Worm (Caenorhabditis elegans) whole organism, midembryonic: ENCODE measurements around the gene fat-7.

Source experiments
- T22C8.4 ChIP-seq: fragments of 200-800 bp; sonication (Bioruptor generic); IDR thresholded peaks from 2 replicates; pipeline ENCODE4 v1.3.6; 2022; ENCODE audit warnings: missing genetic modification characterization, missing compliant biosample characterization
- tab-1 ChIP-seq: fragments of 200-800 bp; sonication (Bioruptor generic); IDR thresholded peaks from 2 replicates; pipeline ENCODE4 v1.3.6; 2022; ENCODE audit warnings: missing genetic modification characterization, missing compliant biosample characterization

ce11 chrV:7175201-7175600 lies 22.3 kb upstream of the fat-7 start, which contains the start of gene lgc-39:
- no peak for TF ChIP-seq T22C8.4 (GFP tag; lab: Robert Waterston, UW)
- TF ChIP-seq tab-1 (GFP tag; lab: Robert Waterston, UW), result no peak
